ENCODE assay signal across 5 fruit fly cellular contexts in genomic region chr2L:7494341-7495293, dm6.
TF ChIP-seq lines count a peak whose summit lies in the region.

No protein-coding gene starts in this region.

- no peak for TF ChIP-seq CTCF in whole organism, embryonic (GFP tag; optimal IDR thresholded peaks at IDR 0.05; lab: Kevin White, UChicago)

TF ChIP-seq in whole organism, adult, 20 proteins besides CTCF, POLR2A, EP300 and RAD21:
- TF ChIP-seq Mnt (GFP tag; optimal IDR thresholded peaks at IDR 0.05; lab: Kevin White, UChicago), result no peak
- peak; percentile 74 for TF ChIP-seq kay (GFP tag; lab: Kevin White, UChicago; ENCODE audit: borderline replicate concordance)
- TF ChIP-seq toe (GFP tag; optimal IDR thresholded peaks at IDR 0.05; lab: Kevin White, UChicago), result no peak
- TF ChIP-seq cic (GFP tag; optimal IDR thresholded peaks at IDR 0.05; lab: Kevin White, UChicago), result no peak

TF ChIP-seq in whole organism, embryonic, 481 proteins besides CTCF, POLR2A, EP300 and RAD21 (continues in another document):
- peak; percentile 17 for TF ChIP-seq disco-r (GFP tag; optimal IDR thresholded peaks at IDR 0.05; lab: Kevin White, UChicago)
- peak; percentile 89 for TF ChIP-seq Blimp-1 (GFP tag; optimal IDR thresholded peaks at IDR 0.05; lab: Kevin White, UChicago)
- TF ChIP-seq lmd (GFP tag; IDR thresholded peaks at IDR 0.05; lab: Robert Waterston, UW), result peak; percentile 70; the same call in 1 of the 2 replicates
- peak; percentile 36; the same call in 1 of the 2 replicates for TF ChIP-seq CG10959 (GFP tag; IDR thresholded peaks at IDR 0.05; lab: Robert Waterston, UW)
- no peak for TF ChIP-seq CG13123 (GFP tag; optimal IDR thresholded peaks at IDR 0.05; lab: Kevin White, UChicago)
- peak; percentile 78 for TF ChIP-seq CG8924 (tag; optimal IDR thresholded peaks at IDR 0.05; lab: Kevin White, UChicago)
- TF ChIP-seq CG10462 (GFP tag; optimal IDR thresholded peaks at IDR 0.05; lab: Kevin White, UChicago), result no peak
- peak; percentile 74 for TF ChIP-seq Med (GFP tag; lab: Kevin White, UChicago)
- peak; percentile 17 for TF ChIP-seq Meics (GFP tag; optimal IDR thresholded peaks at IDR 0.05; lab: Kevin White, UChicago)
- peak; percentile 42 for TF ChIP-seq HmgZ (tag; optimal IDR thresholded peaks at IDR 0.05; lab: Kevin White, UChicago)
- TF ChIP-seq Ada2b (GFP tag; IDR thresholded peaks at IDR 0.05; lab: Robert Waterston, UW), result peak; percentile 50
- peak; percentile 69 for TF ChIP-seq vvl (GFP tag; IDR thresholded peaks at IDR 0.05; lab: Robert Waterston, UW)
- peak; percentile 15 for TF ChIP-seq gcm (GFP tag; optimal IDR thresholded peaks at IDR 0.05; lab: Kevin White, UChicago)
- TF ChIP-seq pho (GFP tag; optimal IDR thresholded peaks at IDR 0.05; lab: Kevin White, UChicago), result peak; percentile 65
- peak; percentile 72 for TF ChIP-seq al (GFP tag; IDR thresholded peaks at IDR 0.05; lab: Robert Waterston, UW)
- no peak for TF ChIP-seq CG6654 (GFP tag; optimal IDR thresholded peaks at IDR 0.05; lab: Kevin White, UChicago)
- no peak for TF ChIP-seq sr (GFP tag; IDR thresholded peaks at IDR 0.05; lab: Robert Waterston, UW)
- peak; percentile 71 for TF ChIP-seq Atf6 (GFP tag; IDR thresholded peaks at IDR 0.05; lab: Robert Waterston, UW)
- TF ChIP-seq Hand (GFP tag; optimal IDR thresholded peaks at IDR 0.05; lab: Kevin White, UChicago), result peak; percentile 33
- no peak for TF ChIP-seq ATbp (GFP tag; optimal IDR thresholded peaks at IDR 0.05; lab: Kevin White, UChicago)
- peak; percentile 51 for TF ChIP-seq Antp (GFP tag; optimal IDR thresholded peaks at IDR 0.05; lab: Kevin White, UChicago)
- TF ChIP-seq Dek (tag; optimal IDR thresholded peaks at IDR 0.05; lab: Kevin White, UChicago), result peak; percentile 47

TF ChIP-seq in whole organism, prepupa, 60 proteins besides CTCF, POLR2A, EP300 and RAD21 (continues in another document):
- TF ChIP-seq CG32006 (GFP tag; optimal IDR thresholded peaks at IDR 0.05; lab: Kevin White, UChicago), result peak; percentile 21
- no peak for TF ChIP-seq Hr38 (GFP tag; optimal IDR thresholded peaks at IDR 0.05; lab: Kevin White, UChicago)
- TF ChIP-seq CG15336 (GFP tag; IDR thresholded peaks at IDR 0.05; lab: Robert Waterston, UW), result peak; percentile 56
- TF ChIP-seq CG3032 (tag; optimal IDR thresholded peaks at IDR 0.05; lab: Kevin White, UChicago), result no peak
- TF ChIP-seq eg (GFP tag; IDR thresholded peaks at IDR 0.05; lab: Robert Waterston, UW), result 0 out of 3 replicates have a peak, but pooled peaks have one; percentile 50
- peak; percentile 14 for TF ChIP-seq Hr39 (GFP tag; optimal IDR thresholded peaks at IDR 0.05; lab: Kevin White, UChicago)
- TF ChIP-seq Sox15 (GFP tag; optimal IDR thresholded peaks at IDR 0.05; lab: Kevin White, UChicago), result no peak
- peak; percentile 39 for TF ChIP-seq OdsH (GFP tag; optimal IDR thresholded peaks at IDR 0.05; lab: Kevin White, UChicago)
- no peak for TF ChIP-seq Eip75B (GFP tag; optimal IDR thresholded peaks at IDR 0.05; lab: Kevin White, UChicago)
- peak; percentile 54 for TF ChIP-seq svp (GFP tag; lab: Kevin White, UChicago)
- TF ChIP-seq CG8119 (GFP tag; IDR thresholded peaks at IDR 0.05; lab: Robert Waterston, UW), result 0 out of 3 replicates have a peak, but pooled peaks have one; percentile 37
- TF ChIP-seq CG6792 (GFP tag; optimal IDR thresholded peaks at IDR 0.05; lab: Kevin White, UChicago), result no peak
- TF ChIP-seq Hr4 (GFP tag; optimal IDR thresholded peaks at IDR 0.05; lab: Kevin White, UChicago), result peak; percentile 51
- peak; percentile 4 for TF ChIP-seq acj6 (GFP tag; optimal IDR thresholded peaks at IDR 0.05; lab: Kevin White, UChicago)
- TF ChIP-seq dsx (GFP tag; optimal IDR thresholded peaks at IDR 0.05; lab: Kevin White, UChicago; ENCODE audit: poor library complexity, severe bottlenecking), result no peak
- TF ChIP-seq CG10669 (GFP tag; optimal IDR thresholded peaks at IDR 0.05; lab: Kevin White, UChicago), result peak; percentile 8
- no peak for TF ChIP-seq fkh (GFP tag; optimal IDR thresholded peaks at IDR 0.05; lab: Kevin White, UChicago)
- no peak for TF ChIP-seq Met (GFP tag; optimal IDR thresholded peaks at IDR 0.05; lab: Kevin White, UChicago)
- TF ChIP-seq salr (GFP tag; optimal IDR thresholded peaks at IDR 0.05; lab: Kevin White, UChicago), result peak in 1 of 2 experiments; percentile 24
- TF ChIP-seq ss (GFP tag; optimal IDR thresholded peaks at IDR 0.05; lab: Kevin White, UChicago), result no peak
- no peak for TF ChIP-seq Sox102F (GFP tag; optimal IDR thresholded peaks at IDR 0.05; lab: Kevin White, UChicago)
- TF ChIP-seq CG11902 (GFP tag; optimal IDR thresholded peaks at IDR 0.05; lab: Kevin White, UChicago), result no peak

TF ChIP-seq in whole organism, pupa, 21 proteins besides CTCF, POLR2A, EP300 and RAD21:
- peak; percentile 46 for TF ChIP-seq CG15710 (tag; optimal IDR thresholded peaks at IDR 0.05; lab: Kevin White, UChicago)
- TF ChIP-seq Snoo (tag; optimal IDR thresholded peaks at IDR 0.05; lab: Kevin White, UChicago), result no peak
- 0 out of 2 replicates have a peak, but pooled peaks have one; percentile 27 for TF ChIP-seq Ets98B (GFP tag; IDR thresholded peaks at IDR 0.05; lab: Robert Waterston, UW)
- TF ChIP-seq CG10348 (GFP tag; IDR thresholded peaks at IDR 0.05; lab: Robert Waterston, UW), result no peak
- TF ChIP-seq CG13204 (GFP tag; optimal IDR thresholded peaks at IDR 0.05; lab: Kevin White, UChicago), result no peak
- peak; percentile 37 for TF ChIP-seq CG8301 (tag; optimal IDR thresholded peaks at IDR 0.05; lab: Kevin White, UChicago)
- TF ChIP-seq EcR (GFP tag; optimal IDR thresholded peaks at IDR 0.05; lab: Kevin White, UChicago), result no peak
- peak; percentile 41 for TF ChIP-seq CG34367 (tag; optimal IDR thresholded peaks at IDR 0.05; lab: Kevin White, UChicago)
- TF ChIP-seq rn (GFP tag; IDR thresholded peaks at IDR 0.05; lab: Robert Waterston, UW), result no peak
- 0 out of 3 replicates have a peak, but pooled peaks have one; percentile 5 for TF ChIP-seq CG4496 (GFP tag; IDR thresholded peaks at IDR 0.05; lab: Robert Waterston, UW)
- TF ChIP-seq gl (tag; optimal IDR thresholded peaks at IDR 0.05; lab: Kevin White, UChicago), result no peak
- 0 out of 2 replicates have a peak, but pooled peaks have one; percentile 25 for TF ChIP-seq CG12605 (GFP tag; IDR thresholded peaks at IDR 0.05; lab: Robert Waterston, UW)
- TF ChIP-seq D1 (tag; optimal IDR thresholded peaks at IDR 0.05; lab: Kevin White, UChicago), result peak; percentile 21
- no peak for TF ChIP-seq Pif1A (GFP tag; optimal IDR thresholded peaks at IDR 0.05; lab: Kevin White, UChicago)
- peak; percentile 8 for TF ChIP-seq CG17806 (tag; optimal IDR thresholded peaks at IDR 0.05; lab: Kevin White, UChicago)
- no peak for TF ChIP-seq CG8159 (tag; optimal IDR thresholded peaks at IDR 0.05; lab: Kevin White, UChicago)
- TF ChIP-seq CG32121 (GFP tag; IDR thresholded peaks at IDR 0.05; lab: Robert Waterston, UW), result peak; percentile 54
- peak; percentile 24 for TF ChIP-seq CG9948 (tag; optimal IDR thresholded peaks at IDR 0.05; lab: Kevin White, UChicago)
- no peak for TF ChIP-seq Pif1B (GFP tag; optimal IDR thresholded peaks at IDR 0.05; lab: Kevin White, UChicago)
- TF ChIP-seq CG14655 (GFP tag; optimal IDR thresholded peaks at IDR 0.05; lab: Kevin White, UChicago), result peak; percentile 35
- no peak for TF ChIP-seq fd96Ca (GFP tag; IDR thresholded peaks at IDR 0.05; lab: Robert Waterston, UW)
TF ChIP-seq in whole organism, pupa: peak in this region for 11.

TF ChIP-seq in whole organism, wandering third instar larva, 38 proteins besides CTCF, POLR2A, EP300 and RAD21:
- TF ChIP-seq dsf (GFP tag; optimal IDR thresholded peaks at IDR 0.05; lab: Kevin White, UChicago; ENCODE audit: borderline replicate concordance), result no peak
- TF ChIP-seq GATAd (GFP tag; optimal IDR thresholded peaks at IDR 0.05; lab: Kevin White, UChicago), result no peak
- TF ChIP-seq tai (GFP tag; optimal IDR thresholded peaks at IDR 0.05; lab: Kevin White, UChicago), result peak; percentile 42
- TF ChIP-seq foxo (GFP tag; optimal IDR thresholded peaks at IDR 0.05; lab: Kevin White, UChicago), result peak in 1 of 2 experiments; percentile 6
- TF ChIP-seq OdsH (GFP tag; optimal IDR thresholded peaks at IDR 0.05; lab: Kevin White, UChicago), result no peak
- peak; percentile 3 for TF ChIP-seq h (GFP tag; optimal IDR thresholded peaks at IDR 0.05; lab: Kevin White, UChicago)
- TF ChIP-seq fru (GFP tag; optimal IDR thresholded peaks at IDR 0.05; lab: Kevin White, UChicago), result peak; percentile 10
- peak; percentile 25 for TF ChIP-seq sv (GFP tag; optimal IDR thresholded peaks at IDR 0.05; lab: Kevin White, UChicago)
- TF ChIP-seq ey (GFP tag; optimal IDR thresholded peaks at IDR 0.05; lab: Kevin White, UChicago), result no peak
